Fruit fly (Drosophila melanogaster) Kc167 (cell line): ENCODE data around the gene Sos.

Experiments
- Myc ChIP-seq: fragments of >200 bp; optimal IDR thresholded peaks from 2 replicates; lab custom pipeline; 2017; ENCODE audit warnings: missing external identifiers
- psq ChIP-seq: fragments of >200 bp; optimal IDR thresholded peaks from 2 replicates; lab custom pipeline; 2017; ENCODE audit warnings: missing external identifiers

- TF ChIP-seq Myc (lab: Kevin White, UChicago): no peak
- TF ChIP-seq psq (lab: Kevin White, UChicago): no peak
These were observed 35.0 kb upstream of the Sos start for dm6 chr2L:13778648-13779047.
